Worm (Caenorhabditis elegans) whole organism, L2 larva: ENCODE measurements around the gene C23H3.5.
"Not testable (repeated sequence)": the region's sequence is repeated elsewhere in the genome, so short reads cannot be mapped to it uniquely, and the experiment has no call there.

Experiments used
- ama-1 ChIP-seq: fragments of 150-350 bp; optimal IDR thresholded peaks from 2 replicates; lab custom pipeline; 2018; ENCODE audit warnings: inconsistent platforms
- dmd-4 ChIP-seq: sonication (generic microtip); optimal IDR thresholded peaks from 2 replicates; lab custom pipeline; 2017; ENCODE audit warnings: missing biosample characterization, missing genetic modification characterization
- lsy-2 ChIP-seq, 2 experiments: fragments of 150-350 bp in 1 of 2; sonication (generic microtip) in 1 of 2; optimal IDR thresholded peaks; 2 replicates each; lab custom pipeline; 2014 to 2017; ENCODE audit warnings: missing biosample characterization in 2 of 2, missing genetic modification characterization in 2 of 2
- mdl-1 ChIP-seq, 2 experiments: fragments of 150-350 bp in 1 of 2; sonication (generic microtip) in 1 of 2; optimal IDR thresholded peaks; 2 replicates each; lab custom pipeline; 2017; ENCODE audit warnings: missing biosample characterization in 2 of 2, missing genetic modification characterization in 2 of 2
- nhr-11 ChIP-seq: fragments of 150-350 bp; optimal IDR thresholded peaks from 2 replicates; lab custom pipeline; 2014; ENCODE audit warnings: missing biosample characterization, missing genetic modification characterization
- nhr-25 ChIP-seq: fragments of 150-350 bp; sonication (generic microtip); optimal IDR thresholded peaks from 3 replicates; lab custom pipeline; 2014; ENCODE audit warnings: missing biosample characterization, missing genetic modification characterization
- nhr-6 ChIP-seq: fragments of 150-350 bp; optimal IDR thresholded peaks from 2 replicates; lab custom pipeline; 2014; ENCODE audit warnings: missing biosample characterization, missing genetic modification characterization
- nhr-77 ChIP-seq: fragments of 150-350 bp; optimal IDR thresholded peaks from 2 replicates; lab custom pipeline; 2014; ENCODE audit warnings: missing biosample characterization, missing genetic modification characterization
- sem-4 ChIP-seq: fragments of 150-350 bp; optimal IDR thresholded peaks from 2 replicates; lab custom pipeline; 2014; ENCODE audit warnings: missing biosample characterization, missing genetic modification reagents, missing genetic modification characterization
- snpc-4 ChIP-seq: fragments of 150-350 bp; optimal IDR thresholded peaks from 2 replicates; lab custom pipeline; 2014; ENCODE audit warnings: missing biosample characterization, missing genetic modification characterization
- unc-39 ChIP-seq: fragments of 150-350 bp; optimal IDR thresholded peaks from 2 replicates; lab custom pipeline; 2014; ENCODE audit warnings: missing biosample characterization, missing genetic modification characterization

ce11 chrII:98894-99293, 51.5 kb downstream of the C23H3.5 start, which contains the start of gene C50D2.10:
- TF ChIP-seq unc-39; dmd-4 (tag; lab: Kevin White, UChicago); snpc-4 (tag; lab: Kevin White, UChicago); nhr-6; lsy-2 (tag; optimal IDR thresholded peaks at IDR 0.05; lab: Kevin White, UChicago); nhr-77; mdl-1 (tag; optimal IDR thresholded peaks at IDR 0.05; lab: Kevin White, UChicago); sem-4 (tag; lab: Kevin White, UChicago); nhr-11 (tag; lab: Kevin White, UChicago); nhr-25; ama-1 (lab: Kevin White, UChicago): not testable (repeated sequence)
